Fruit fly (Drosophila melanogaster) whole organism, embryonic: Measurements from ENCODE around the gene CG14352.

Experiments
- Atf-2 ChIP-seq: fragments of 200-800 bp; sonication (Bioruptor generic); optimal IDR thresholded peaks from 2 replicates; lab custom pipeline; 2016; ENCODE audit warnings: missing biosample characterization, missing genetic modification characterization
- Bdp1 ChIP-seq: fragments of 200-800 bp; sonication (Bioruptor generic); optimal IDR thresholded peaks from 3 replicates; lab custom pipeline; 2016; ENCODE audit warnings: missing biosample characterization, missing genetic modification characterization
- Bteb2 ChIP-seq: fragments of 200-800 bp; sonication (Bioruptor generic); optimal IDR thresholded peaks from 2 replicates; lab custom pipeline; 2016; ENCODE audit warnings: missing biosample characterization, missing genetic modification characterization
- C15 ChIP-seq: fragments of 200-800 bp; sonication (Bioruptor generic); IDR thresholded peaks from 3 replicates; pipeline ENCODE4 v1.3.6; 2022; ENCODE audit warnings: missing biosample characterization, missing genetic modification characterization
- CG10565 ChIP-seq: fragments of 200-800 bp; sonication (Bioruptor generic); optimal IDR thresholded peaks from 3 replicates; lab custom pipeline; 2016; ENCODE audit warnings: missing biosample characterization, mild to moderate bottlenecking, missing genetic modification characterization
- CG10959 ChIP-seq: fragments of 200-800 bp; sonication (Bioruptor generic); IDR thresholded peaks from 2 replicates; pipeline ENCODE4 v1.3.6; 2022; ENCODE audit warnings: missing biosample characterization, missing genetic modification characterization
- CG11723 ChIP-seq: fragments of 200-800 bp; sonication (Bioruptor generic); optimal IDR thresholded peaks from 2 replicates; lab custom pipeline; 2017; ENCODE audit warnings: missing biosample characterization, mild to moderate bottlenecking, missing genetic modification characterization
- CG13287 ChIP-seq: fragments of 200-800 bp; sonication (Bioruptor generic); IDR thresholded peaks from 2 replicates; pipeline ENCODE4 v1.3.6; 2022; ENCODE audit warnings: missing biosample characterization, missing genetic modification characterization; ENCODE audit not compliant: partially characterized antibody
- CG13624 ChIP-seq: fragments of 200-800 bp; sonication (Bioruptor generic); optimal IDR thresholded peaks from 2 replicates; lab custom pipeline; 2016; ENCODE audit warnings: missing biosample characterization, missing genetic modification characterization
- CG14667 ChIP-seq: fragments of 200-800 bp; sonication (Bioruptor generic); IDR thresholded peaks from 2 replicates; pipeline ENCODE4 v1.3.6; 2022; ENCODE audit warnings: missing biosample characterization, missing genetic modification characterization
- CG15479 ChIP-seq: fragments of 200-800 bp; sonication (Bioruptor generic); optimal IDR thresholded peaks from 3 replicates; lab custom pipeline; 2019; ENCODE audit warnings: missing biosample characterization, mild to moderate bottlenecking, missing genetic modification characterization, moderate library complexity
- CG17829 ChIP-seq: fragments of 200-800 bp; optimal IDR thresholded peaks from 2 replicates; lab custom pipeline; 2019; ENCODE audit warnings: missing biosample characterization, mild to moderate bottlenecking, missing genetic modification characterization, moderate library complexity
- CG3847 ChIP-seq: fragments of 200-800 bp; sonication (Bioruptor generic); IDR thresholded peaks from 2 replicates; pipeline ENCODE4 v1.3.6; 2022; ENCODE audit warnings: missing biosample characterization, missing genetic modification characterization
- CG5953 ChIP-seq: fragments of 200-800 bp; sonication (Bioruptor generic); IDR thresholded peaks from 2 replicates; pipeline ENCODE4 v1.3.6; 2022; ENCODE audit warnings: missing biosample characterization, missing genetic modification characterization
- CG7745 ChIP-seq: fragments of 200-800 bp; sonication (Bioruptor generic); optimal IDR thresholded peaks from 2 replicates; lab custom pipeline; 2018; ENCODE audit warnings: missing biosample characterization, mild to moderate bottlenecking, missing genetic modification characterization, moderate library complexity
- CG8089 ChIP-seq: fragments of 200-800 bp; sonication (Bioruptor generic); optimal IDR thresholded peaks from 3 replicates; lab custom pipeline; 2016; ENCODE audit warnings: missing biosample characterization, missing genetic modification characterization
- CG8359 ChIP-seq: fragments of 200-800 bp; sonication (Bioruptor generic); optimal IDR thresholded peaks from 2 replicates; lab custom pipeline; 2017; ENCODE audit warnings: missing biosample characterization, mild to moderate bottlenecking, missing genetic modification characterization, borderline replicate concordance
- Camta ChIP-seq: fragments of 200-800 bp; sonication (Bioruptor generic); optimal IDR thresholded peaks from 2 replicates; lab custom pipeline; 2016; ENCODE audit warnings: missing biosample characterization, missing genetic modification characterization
- Deaf1 ChIP-seq: fragments of 200-800 bp; optimal IDR thresholded peaks from 3 replicates; lab custom pipeline; 2019; ENCODE audit warnings: missing biosample characterization, mild to moderate bottlenecking, missing genetic modification characterization, moderate library complexity
- Hr51 ChIP-seq, 2 experiments: fragments of 200-800 bp; sonication (Bioruptor generic); optimal IDR thresholded peaks; 2 replicates in 1 of 2; 3 replicates in 1 of 2; lab custom pipeline; 2016 to 2018; ENCODE audit warnings: missing biosample characterization in 2 of 2, missing genetic modification characterization in 2 of 2, mild to moderate bottlenecking in 1 of 2, moderate library complexity in 1 of 2
- Meics ChIP-seq: fragments of 200-800 bp; sonication (Bioruptor generic); optimal IDR thresholded peaks from 2 replicates; lab custom pipeline; 2017; ENCODE audit warnings: missing biosample characterization, mild to moderate bottlenecking, missing genetic modification characterization
- Mes4 ChIP-seq: fragments of 200-800 bp; sonication (Bioruptor generic); optimal IDR thresholded peaks from 2 replicates; lab custom pipeline; 2016; ENCODE audit warnings: missing biosample characterization, missing genetic modification characterization
- NFAT ChIP-seq: fragments of 200-800 bp; sonication (Bioruptor generic); IDR thresholded peaks from 2 replicates; pipeline ENCODE4 v1.3.6; 2022; ENCODE audit warnings: missing biosample characterization, missing genetic modification characterization
- Nf-YB ChIP-seq: fragments of 200-800 bp; sonication (Bioruptor generic); optimal IDR thresholded peaks from 3 replicates; lab custom pipeline; 2019; ENCODE audit warnings: missing biosample characterization, mild to moderate bottlenecking, missing genetic modification characterization, moderate library complexity
- Optix ChIP-seq: fragments of 200-800 bp; sonication (Bioruptor generic); IDR thresholded peaks from 3 replicates; pipeline ENCODE4 v1.3.6; 2022; ENCODE audit warnings: missing biosample characterization, missing genetic modification characterization
- PHDP ChIP-seq: fragments of 200-800 bp; sonication (Bioruptor generic); optimal IDR thresholded peaks from 3 replicates; lab custom pipeline; 2018; ENCODE audit warnings: missing biosample characterization, mild to moderate bottlenecking, missing genetic modification characterization, moderate library complexity
- Pdp1 ChIP-seq, 2 experiments: fragments of 200-800 bp; sonication (Bioruptor generic); optimal IDR thresholded peaks; 3 replicates each; lab custom pipeline; 2016; ENCODE audit warnings: missing biosample characterization in 2 of 2, missing genetic modification characterization in 2 of 2, mild to moderate bottlenecking in 1 of 2, moderate library complexity in 1 of 2
- Poxn ChIP-seq: fragments of 200-800 bp; sonication (Bioruptor generic); IDR thresholded peaks from 2 replicates; pipeline ENCODE4 v1.3.6; 2022; ENCODE audit warnings: missing biosample characterization, missing genetic modification characterization
- Rx ChIP-seq: fragments of 200-800 bp; sonication (Bioruptor generic); IDR thresholded peaks from 2 replicates; pipeline ENCODE4 v1.3.6; 2022; ENCODE audit warnings: missing biosample characterization, missing genetic modification characterization
- Scr ChIP-seq: fragments of 200-800 bp; sonication (Bioruptor generic); IDR thresholded peaks from 2 replicates; pipeline ENCODE4 v1.3.6; 2022; ENCODE audit warnings: missing biosample characterization, missing genetic modification characterization; ENCODE audit not compliant: partially characterized antibody
- Spps ChIP-seq: fragments of 200-800 bp; sonication (Bioruptor generic); optimal IDR thresholded peaks from 2 replicates; lab custom pipeline; 2018; ENCODE audit warnings: missing biosample characterization, mild to moderate bottlenecking, missing genetic modification characterization
- Tbp ChIP-seq: fragments of >200 bp; optimal IDR thresholded peaks from 2 replicates; lab custom pipeline; 2018; ENCODE audit warnings: missing biosample characterization, missing genetic modification characterization
- al ChIP-seq: fragments of 200-800 bp; sonication (Bioruptor generic); IDR thresholded peaks from 2 replicates; pipeline ENCODE4 v1.3.6; 2022; ENCODE audit warnings: missing biosample characterization, missing genetic modification characterization
- ato ChIP-seq: fragments of 200-800 bp; sonication (Bioruptor generic); IDR thresholded peaks from 2 replicates; pipeline ENCODE4 v1.3.6; 2022; ENCODE audit warnings: missing biosample characterization, missing genetic modification characterization; ENCODE audit not compliant: partially characterized antibody
- bab2 ChIP-seq: fragments of 200-800 bp; sonication (Bioruptor generic); optimal IDR thresholded peaks from 2 replicates; lab custom pipeline; 2016; ENCODE audit warnings: missing biosample characterization, missing genetic modification characterization
- bigmax ChIP-seq: fragments of 200-800 bp; sonication (Bioruptor generic); optimal IDR thresholded peaks from 2 replicates; lab custom pipeline; 2018; ENCODE audit warnings: missing biosample characterization, mild to moderate bottlenecking, missing genetic modification characterization
- danr ChIP-seq: fragments of 200-800 bp; sonication (Bioruptor generic); IDR thresholded peaks from 2 replicates; pipeline ENCODE4 v1.3.6; 2022; ENCODE audit warnings: missing biosample characterization, missing genetic modification characterization
- emc ChIP-seq: fragments of 200-800 bp; sonication (Bioruptor generic); optimal IDR thresholded peaks from 2 replicates; lab custom pipeline; 2016; ENCODE audit warnings: missing biosample characterization, missing genetic modification characterization
- fd102C ChIP-seq: fragments of 200-800 bp; sonication (Bioruptor generic); optimal IDR thresholded peaks from 2 replicates; lab custom pipeline; 2018; ENCODE audit warnings: missing biosample characterization, mild to moderate bottlenecking, missing genetic modification characterization, moderate library complexity
- gem ChIP-seq: fragments of 200-800 bp; sonication (Bioruptor generic); optimal IDR thresholded peaks from 2 replicates; lab custom pipeline; 2019; ENCODE audit warnings: missing biosample characterization, mild to moderate bottlenecking, missing genetic modification characterization, moderate library complexity
- grau ChIP-seq: fragments of 200-800 bp; optimal IDR thresholded peaks from 3 replicates; lab custom pipeline; 2019; ENCODE audit warnings: missing biosample characterization, mild to moderate bottlenecking, missing genetic modification characterization, moderate library complexity
- kah ChIP-seq: fragments of 200-800 bp; sonication (Bioruptor generic); optimal IDR thresholded peaks from 2 replicates; lab custom pipeline; 2018; ENCODE audit warnings: missing biosample characterization, mild to moderate bottlenecking, missing genetic modification characterization
- ken ChIP-seq: fragments of 200-800 bp; sonication (Bioruptor generic); IDR thresholded peaks from 3 replicates; pipeline ENCODE4 v1.3.6; 2022; ENCODE audit warnings: missing biosample characterization, missing genetic modification characterization
- knrl ChIP-seq: fragments of 200-800 bp; sonication (Bioruptor generic); IDR thresholded peaks from 3 replicates; pipeline ENCODE4 v1.3.6; 2022; ENCODE audit warnings: missing biosample characterization, missing genetic modification characterization; ENCODE audit not compliant: partially characterized antibody
- lov ChIP-seq, 2 experiments: fragments of 200-800 bp in 1 of 2; fragments of >200 bp in 1 of 2; sonication (Bioruptor generic) in 1 of 2; IDR thresholded peaks in 1 of 2; optimal IDR thresholded peaks in 1 of 2; 2 replicates in 1 of 2; 3 replicates in 1 of 2; pipeline versions ENCODE4 v1.3.6 to Lab custom; 2017 to 2022; ENCODE audit warnings: missing biosample characterization in 1 of 2, missing genetic modification characterization in 1 of 2
- nerfin-2 ChIP-seq: fragments of 200-800 bp; sonication (Bioruptor generic); IDR thresholded peaks from 2 replicates; pipeline ENCODE4 v1.3.6; 2022; ENCODE audit warnings: missing biosample characterization, missing genetic modification characterization; ENCODE audit not compliant: partially characterized antibody
- nom ChIP-seq: fragments of 200-800 bp; sonication (Bioruptor generic); optimal IDR thresholded peaks from 2 replicates; lab custom pipeline; 2017; ENCODE audit warnings: missing biosample characterization, missing genetic modification characterization, mild to moderate bottlenecking, moderate library complexity, missing genetic modification reagents
- pzg ChIP-seq: fragments of 200-800 bp; sonication (Bioruptor generic); optimal IDR thresholded peaks from 3 replicates; lab custom pipeline; 2018; ENCODE audit warnings: missing biosample characterization, mild to moderate bottlenecking, missing genetic modification characterization, moderate library complexity
- wor ChIP-seq: fragments of 200-800 bp; sonication (Bioruptor generic); IDR thresholded peaks from 2 replicates; pipeline ENCODE4 v1.3.6; 2022; ENCODE audit warnings: missing biosample characterization, missing genetic modification characterization
- zen ChIP-seq: fragments of 200-800 bp; sonication (Bioruptor generic); optimal IDR thresholded peaks from 3 replicates; lab custom pipeline; 2018; ENCODE audit warnings: missing biosample characterization, mild to moderate bottlenecking, missing genetic modification characterization, moderate library complexity

CG14352 gene

DNA sequence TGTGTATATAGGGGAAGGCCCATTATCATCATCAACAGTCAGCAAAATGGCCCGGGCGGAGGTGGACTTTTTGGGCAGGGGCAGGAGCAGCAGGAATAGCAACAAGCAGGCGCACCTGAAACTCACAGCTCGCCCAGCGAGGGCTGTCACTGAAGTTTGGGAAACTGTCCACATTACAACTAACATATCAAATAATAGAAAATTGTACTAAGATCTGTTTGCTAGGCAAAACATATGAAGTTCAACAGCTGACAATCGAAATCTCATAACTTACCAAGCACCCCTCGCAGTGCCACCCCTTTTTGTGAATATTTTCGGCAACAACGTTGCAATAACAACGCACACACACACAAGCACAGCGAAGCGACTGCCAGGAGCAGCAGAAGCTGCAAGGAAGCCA lies 13.5 kb downstream of the CG14352 start (continued):
- TF ChIP-seq CG10565 (GFP tag; lab: Kevin White, UChicago) (no peak), Atf-2 (GFP tag; lab: Kevin White, UChicago) (peak; percentile 76), bigmax (no peak), gem (tag; lab: Kevin White, UChicago) (peak; percentile 82), CG11723 (GFP tag; lab: Kevin White, UChicago) (peak; percentile 50), Spps (tag; lab: Kevin White, UChicago) (no peak), PHDP (tag; lab: Kevin White, UChicago) (peak; percentile 76), Optix (GFP tag; lab: Robert Waterston, UW) (peak; percentile 86), wor (peak; percentile 73), Tbp (GFP tag; lab: Kevin White, UChicago) (no peak), Scr (GFP tag; lab: Robert Waterston, UW) (no peak), grau (tag; lab: Kevin White, UChicago) (peak; percentile 75), CG13624 (GFP tag; lab: Kevin White, UChicago) (peak; percentile 73), CG8359 (GFP tag; lab: Kevin White, UChicago) (peak; percentile 12), Meics (GFP tag; lab: Kevin White, UChicago) (peak; percentile 85), Nf-YB (no peak), Bdp1 (GFP tag; lab: Kevin White, UChicago) (peak; percentile 49), CG10959 (GFP tag; lab: Robert Waterston, UW) (no peak), Deaf1 (tag; lab: Kevin White, UChicago) (peak; percentile 36), Poxn (GFP tag; lab: Robert Waterston, UW) (peak; percentile 69), Rx (GFP tag; lab: Robert Waterston, UW) (peak; percentile 77), NFAT (GFP tag; lab: Robert Waterston, UW) (peak; percentile 82), pzg (GFP tag; lab: Kevin White, UChicago) (no peak), lov (optimal IDR thresholded peaks at IDR 0.05; lab: Kevin White, UChicago) (no peak), lov (GFP tag; IDR thresholded peaks at IDR 0.05; lab: Robert Waterston, UW) (0 out of 3 replicates have a peak, but pooled peaks have one; percentile 58), CG13287 (GFP tag; lab: Robert Waterston, UW) (no peak), Pdp1 (GFP tag; optimal IDR thresholded peaks at IDR 0.05; lab: Kevin White, UChicago) (peak; percentile 59 to 60), ken (GFP tag; lab: Robert Waterston, UW) (peak; percentile 90), kah (GFP tag; lab: Kevin White, UChicago) (peak; percentile 13), danr (GFP tag; lab: Robert Waterston, UW) (peak; percentile 53; the same call in 1 of the 2 replicates), Camta (GFP tag; lab: Kevin White, UChicago) (peak; percentile 41), nerfin-2 (GFP tag; lab: Robert Waterston, UW) (no peak), zen (tag; lab: Kevin White, UChicago) (peak; percentile 8), knrl (GFP tag; lab: Robert Waterston, UW) (no peak), Hr51 (GFP tag; optimal IDR thresholded peaks at IDR 0.05; lab: Kevin White, UChicago) (peak; percentile 17 to 70), emc (GFP tag; lab: Kevin White, UChicago) (peak; percentile 10), al (GFP tag; lab: Robert Waterston, UW) (peak; percentile 73), CG15479 (GFP tag; lab: Kevin White, UChicago) (no peak), bab2 (GFP tag; lab: Kevin White, UChicago) (peak; percentile 68), CG8089 (peak; percentile 68), CG5953 (GFP tag; lab: Robert Waterston, UW) (peak; percentile 90), nom (GFP tag; lab: Kevin White, UChicago) (no peak), CG14667 (GFP tag; lab: Robert Waterston, UW) (peak; percentile 79), CG7745 (no peak), Mes4 (GFP tag; lab: Kevin White, UChicago) (peak; percentile 37), CG3847 (GFP tag; lab: Robert Waterston, UW) (peak; percentile 87), C15 (no peak), ato (GFP tag; lab: Robert Waterston, UW) (no peak), fd102C (GFP tag; lab: Kevin White, UChicago) (no peak), Bteb2 (GFP tag; lab: Kevin White, UChicago) (peak; percentile 38), CG17829 (peak; percentile 46)
